Worm (Caenorhabditis elegans): ENCODE data around the gene F07C3.3.
A peak's percentile ranks its signal among the peaks of the same experiment; 100 is the strongest.

F07C3.3 gene

DNA sequence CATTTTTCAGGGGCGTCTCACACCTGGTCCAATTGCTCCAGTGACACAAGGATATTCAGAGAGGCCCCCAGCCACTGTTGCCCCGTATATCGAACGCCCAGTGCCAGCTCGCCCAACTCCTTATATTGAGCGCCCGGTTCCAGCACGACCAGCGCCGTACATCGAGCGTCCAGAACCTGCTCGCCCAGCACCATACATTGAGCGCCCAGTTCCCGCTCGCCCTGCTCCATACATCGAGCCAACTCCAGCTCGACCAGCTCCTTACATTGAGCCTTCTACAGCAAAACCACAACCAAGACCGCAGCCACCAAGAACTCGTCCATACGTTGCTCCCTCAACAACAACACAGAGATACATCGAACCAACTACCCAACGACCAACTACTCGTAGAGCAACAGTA lies 9.4 kb downstream of the F07C3.3 start:
- TF ChIP-seq tbx-2 (tag; optimal IDR thresholded peaks at IDR 0.05) (no peak), unc-55 (GFP tag; optimal IDR thresholded peaks at IDR 0.05) (no peak), ceh-14 (tag; optimal IDR thresholded peaks at IDR 0.05) (no peak), tbx-7 (tag; optimal IDR thresholded peaks at IDR 0.05) (no peak), pros-1 (tag; optimal IDR thresholded peaks at IDR 0.05) (no peak), ceh-24 (tag; optimal IDR thresholded peaks at IDR 0.05) (no peak), nhr-11 (tag; optimal IDR thresholded peaks at IDR 0.05) (no peak), ceh-6 (GFP tag; optimal IDR thresholded peaks at IDR 0.05) (no peak), ceh-19 (GFP tag; optimal IDR thresholded peaks at IDR 0.05) (no peak), hlh-6 (tag; optimal IDR thresholded peaks at IDR 0.05) (no peak)

DNA sequence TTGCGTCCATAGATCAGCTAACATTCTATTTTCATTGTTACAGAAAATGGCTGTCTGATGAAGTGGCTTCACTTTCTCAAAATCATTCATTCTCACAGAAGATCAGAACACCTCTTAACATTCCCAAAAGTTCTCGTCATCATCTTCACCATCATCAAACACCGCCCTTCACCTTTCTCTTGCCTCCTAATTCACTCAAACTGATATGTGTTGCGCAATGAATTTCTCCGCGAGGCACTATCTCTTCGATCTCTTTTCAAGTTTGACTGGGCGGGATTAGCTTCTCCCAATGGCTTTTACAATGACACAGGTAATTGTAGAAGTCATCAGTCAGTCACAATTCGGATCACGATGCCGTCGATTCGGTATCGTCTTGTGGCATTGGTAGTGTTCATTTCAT lies 10.6 kb downstream of the F07C3.3 start, which contains the start of gene grd-6:
grd-6 (plus strand) TSS at position 301 of the 400 bp plus-strand sequence.
- TF ChIP-seq hlh-6 (tag; optimal IDR thresholded peaks at IDR 0.05), result no peak
- TF ChIP-seq F13H6.1 (tag; optimal IDR thresholded peaks at IDR 0.05), result no peak
- TF ChIP-seq che-1 (tag; optimal IDR thresholded peaks at IDR 0.05), result no peak
- TF ChIP-seq ref-2 (tag; optimal IDR thresholded peaks at IDR 0.05), result no peak
- no peak for TF ChIP-seq hlh-15 (tag; optimal IDR thresholded peaks at IDR 0.05)
- TF ChIP-seq lin-11 (tag; optimal IDR thresholded peaks at IDR 0.05), result no peak
- TF ChIP-seq nhr-232 (tag; optimal IDR thresholded peaks at IDR 0.05), result no peak
- no peak for TF ChIP-seq hlh-8 (tag; optimal IDR thresholded peaks at IDR 0.05)
- TF ChIP-seq odd-2 (tag; optimal IDR thresholded peaks at IDR 0.05), result no peak
- TF ChIP-seq rnt-1 (tag; optimal IDR thresholded peaks at IDR 0.05), result no peak
- no peak for TF ChIP-seq tbx-7 (tag; optimal IDR thresholded peaks at IDR 0.05)
- TF ChIP-seq pha-4 (tag; optimal IDR thresholded peaks at IDR 0.05), result no peak
- TF ChIP-seq ceh-30 (tag; optimal IDR thresholded peaks at IDR 0.05), result no peak
- no peak for TF ChIP-seq ceh-19 (GFP tag; optimal IDR thresholded peaks at IDR 0.05)
- no peak for TF ChIP-seq ceh-31 (tag; optimal IDR thresholded peaks at IDR 0.05)
- TF ChIP-seq hlh-13 (GFP tag; optimal IDR thresholded peaks at IDR 0.05), result no peak
- no peak for TF ChIP-seq pros-1 (tag; optimal IDR thresholded peaks at IDR 0.05)
- no peak for TF ChIP-seq sdc-2 (tag; optimal IDR thresholded peaks at IDR 0.05)
- no peak for TF ChIP-seq unc-86 (tag; optimal IDR thresholded peaks at IDR 0.05)
- TF ChIP-seq sox-4 (tag; optimal IDR thresholded peaks at IDR 0.05), result no peak

ce11 chrV:9220444-9220843 lies 11.8 kb downstream of the F07C3.3 start:
- TF ChIP-seq ref-2 (tag; optimal IDR thresholded peaks at IDR 0.05) (no peak), ceh-31 (tag; optimal IDR thresholded peaks at IDR 0.05) (peak; percentile 24), madf-2 (tag; optimal IDR thresholded peaks at IDR 0.05) (no peak), ceh-2 (tag; optimal IDR thresholded peaks at IDR 0.05) (no peak), fkh-10 (GFP tag; optimal IDR thresholded peaks at IDR 0.05) (no peak), ceh-48 (tag; optimal IDR thresholded peaks at IDR 0.05) (no peak), elt-2 (tag; optimal IDR thresholded peaks at IDR 0.05) (peak; percentile 15), nfya-1 (tag; optimal IDR thresholded peaks at IDR 0.05) (peak; percentile 29), unc-42 (tag; optimal IDR thresholded peaks at IDR 0.05) (peak; percentile 56)

DNA sequence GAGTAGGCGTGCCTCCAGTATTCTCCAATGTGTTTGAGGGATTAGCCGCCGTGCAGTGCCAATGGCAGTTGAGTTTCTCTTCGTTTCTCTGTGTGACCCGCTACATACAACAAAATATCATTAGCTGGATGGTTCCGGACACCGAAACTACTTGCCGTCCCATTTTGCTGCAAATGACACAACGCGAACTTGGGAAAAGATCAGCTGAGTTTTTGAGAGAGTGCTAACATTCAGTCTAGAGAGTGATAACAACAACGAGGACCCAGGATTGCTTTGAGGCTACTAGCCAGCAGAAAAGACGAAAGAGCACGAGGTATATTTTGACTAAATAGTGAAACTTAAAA lies 12.8 kb downstream of the F07C3.3 start:
- TF ChIP-seq ceh-6 (GFP tag; optimal IDR thresholded peaks at IDR 0.05) (peak; percentile 1), ahr-1 (tag; optimal IDR thresholded peaks at IDR 0.05) (no peak)

- TF ChIP-seq ceh-18 (tag; optimal IDR thresholded peaks at IDR 0.05) (peak; percentile 19), sdc-2 (tag; optimal IDR thresholded peaks at IDR 0.05) (no peak), tbx-2 (tag; optimal IDR thresholded peaks at IDR 0.05) (peak; percentile 35), ceh-24 (tag; optimal IDR thresholded peaks at IDR 0.05) (no peak), F13H6.1 (tag; optimal IDR thresholded peaks at IDR 0.05) (no peak), nfya-1 (tag; optimal IDR thresholded peaks at IDR 0.05) (peak; percentile 31), madf-2 (tag; optimal IDR thresholded peaks at IDR 0.05) (no peak), syd-9 (tag; optimal IDR thresholded peaks at IDR 0.05) (peak; percentile 45), gmeb-2 (tag; optimal IDR thresholded peaks at IDR 0.05) (no peak), ceh-30 (tag; optimal IDR thresholded peaks at IDR 0.05) (no peak), pag-3 (tag; optimal IDR thresholded peaks at IDR 0.05; ENCODE audit: borderline replicate concordance) (peak; percentile 33), nhr-232 (tag; optimal IDR thresholded peaks at IDR 0.05) (no peak), mec-3 (tag; optimal IDR thresholded peaks at IDR 0.05; ENCODE audit: borderline replicate concordance) (no peak), ets-4 (tag; optimal IDR thresholded peaks at IDR 0.05) (no peak), elt-2 (tag; optimal IDR thresholded peaks at IDR 0.05) (peak; percentile 57), pha-2 (tag; optimal IDR thresholded peaks at IDR 0.05) (no peak), sox-4 (tag; optimal IDR thresholded peaks at IDR 0.05) (no peak), dve-1 (tag; optimal IDR thresholded peaks at IDR 0.05) (no peak), unc-55 (GFP tag; optimal IDR thresholded peaks at IDR 0.05) (peak; percentile 88), elt-4 (tag; optimal IDR thresholded peaks at IDR 0.05) (no peak), zip-5 (tag; optimal IDR thresholded peaks at IDR 0.05) (no peak), ceh-31 (tag; optimal IDR thresholded peaks at IDR 0.05) (peak; percentile 46)
Observed at ce11 chrV:9218655-9219389, 13.4 kb downstream of the F07C3.3 start.

Measured in whole organism, late embryonic.